Fruit fly (Drosophila melanogaster): ENCODE measurements around the gene scramb2.

DNA sequence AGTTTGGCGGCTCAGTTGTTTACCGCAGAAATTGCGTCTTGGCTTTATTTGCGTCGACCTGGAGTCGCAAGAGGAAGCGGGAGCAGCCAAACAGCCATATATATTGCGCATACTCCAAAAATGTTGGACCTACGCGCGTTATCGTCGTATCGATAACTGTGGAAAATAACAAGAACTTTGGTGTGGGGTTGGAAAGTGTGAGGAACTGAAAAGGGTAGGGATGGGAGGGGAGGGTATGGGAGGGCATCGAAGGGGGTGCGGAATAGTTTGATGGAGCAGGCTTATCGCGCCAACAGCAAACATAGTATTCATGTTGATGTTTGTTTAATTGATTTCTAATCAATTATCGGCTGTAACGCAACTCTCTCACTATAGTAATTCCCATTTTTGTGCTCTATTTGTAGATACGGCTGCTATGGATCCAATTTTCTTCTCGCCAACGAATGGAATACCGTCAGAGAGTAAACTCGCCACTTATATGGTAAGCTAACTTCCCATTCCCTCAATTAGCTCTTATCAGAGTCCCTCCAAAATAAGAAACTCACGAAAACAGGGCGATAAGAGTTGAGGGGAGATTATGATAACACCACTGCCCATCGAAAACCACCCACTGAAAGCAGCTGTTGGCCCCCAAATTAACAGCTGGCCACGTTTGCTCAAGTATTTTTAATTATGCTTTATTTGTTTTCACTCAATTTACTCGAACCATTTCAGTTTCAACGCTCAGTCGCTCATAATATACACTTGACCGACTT lies 36.9 kb upstream of the scramb2 start:
- TF ChIP-seq CG8478 (optimal IDR thresholded peaks at IDR 0.05) = no peak
- no peak for TF ChIP-seq CTCF (optimal IDR thresholded peaks at IDR 0.05)
